Fruit fly (Drosophila melanogaster) whole organism, pupa: ENCODE measurements around the gene CG5500.

Experiments used
- CG10348 ChIP-seq: fragments of 200-800 bp; sonication (Bioruptor generic); IDR thresholded peaks from 2 replicates; pipeline ENCODE4 v1.3.6; 2022; ENCODE audit warnings: missing biosample characterization, missing genetic modification characterization
- CG12605 ChIP-seq: fragments of 200-800 bp; sonication (Bioruptor generic); IDR thresholded peaks from 2 replicates; pipeline ENCODE4 v1.3.6; 2022; ENCODE audit warnings: missing biosample characterization, missing genetic modification characterization
- CG13204 ChIP-seq: fragments of 200-800 bp; sonication (Bioruptor generic); optimal IDR thresholded peaks from 2 replicates; lab custom pipeline; 2018; ENCODE audit warnings: missing biosample characterization, mild to moderate bottlenecking, missing genetic modification characterization, moderate library complexity
- CG14655 ChIP-seq: fragments of 200-800 bp; sonication (Bioruptor generic); optimal IDR thresholded peaks from 3 replicates; lab custom pipeline; 2017; ENCODE audit warnings: mild to moderate bottlenecking, missing biosample characterization, missing genetic modification reagents, missing genetic modification characterization
- CG15710 ChIP-seq: fragments of 200-800 bp; sonication (Bioruptor generic); optimal IDR thresholded peaks from 2 replicates; lab custom pipeline; 2018; ENCODE audit warnings: missing biosample characterization, mild to moderate bottlenecking, missing genetic modification characterization, moderate library complexity
- CG17806 ChIP-seq: fragments of 200-800 bp; sonication (Bioruptor generic); optimal IDR thresholded peaks from 2 replicates; lab custom pipeline; 2018; ENCODE audit warnings: missing biosample characterization, mild to moderate bottlenecking, missing genetic modification characterization, moderate library complexity
- CG32121 ChIP-seq: fragments of 200-800 bp; sonication (Bioruptor generic); IDR thresholded peaks from 2 replicates; pipeline ENCODE4 v1.3.6; 2022; ENCODE audit warnings: missing biosample characterization, missing genetic modification characterization
- CG34367 ChIP-seq: fragments of 200-800 bp; sonication (Bioruptor generic); optimal IDR thresholded peaks from 2 replicates; lab custom pipeline; 2018; ENCODE audit warnings: missing biosample characterization, mild to moderate bottlenecking, missing genetic modification characterization
- CG4496 ChIP-seq: fragments of 200-800 bp; sonication (Bioruptor generic); IDR thresholded peaks from 3 replicates; pipeline ENCODE4 v1.3.6; 2022; ENCODE audit warnings: missing biosample characterization, missing genetic modification characterization
- CG8159 ChIP-seq: fragments of 200-800 bp; sonication (Bioruptor generic); optimal IDR thresholded peaks from 3 replicates; lab custom pipeline; 2018; ENCODE audit warnings: missing biosample characterization, mild to moderate bottlenecking, missing genetic modification characterization, moderate library complexity
- CG8301 ChIP-seq: fragments of 200-800 bp; sonication (Bioruptor generic); optimal IDR thresholded peaks from 2 replicates; lab custom pipeline; 2018; ENCODE audit warnings: missing biosample characterization, mild to moderate bottlenecking, missing genetic modification characterization
- CG9948 ChIP-seq: fragments of 200-800 bp; sonication (Bioruptor generic); optimal IDR thresholded peaks from 2 replicates; lab custom pipeline; 2018; ENCODE audit warnings: missing biosample characterization, mild to moderate bottlenecking, missing genetic modification characterization, moderate library complexity
- D1 ChIP-seq: fragments of 200-800 bp; sonication (Bioruptor generic); optimal IDR thresholded peaks from 2 replicates; lab custom pipeline; 2018; ENCODE audit warnings: missing biosample characterization, mild to moderate bottlenecking, missing genetic modification characterization, moderate library complexity
- EcR ChIP-seq: fragments of 200-800 bp; sonication (Bioruptor generic); optimal IDR thresholded peaks from 3 replicates; lab custom pipeline; 2019; ENCODE audit warnings: missing biosample characterization, missing genetic modification characterization, mild to moderate bottlenecking, moderate library complexity, missing genetic modification reagents
- Ets98B ChIP-seq: fragments of 200-800 bp; sonication (Bioruptor generic); IDR thresholded peaks from 2 replicates; pipeline ENCODE4 v1.3.6; 2022; ENCODE audit warnings: missing biosample characterization, missing genetic modification characterization
- Pif1A ChIP-seq: fragments of 200-800 bp; sonication (Bioruptor generic); optimal IDR thresholded peaks from 3 replicates; lab custom pipeline; 2016; ENCODE audit warnings: missing biosample characterization, missing genetic modification characterization
- Pif1B ChIP-seq: fragments of 200-800 bp; sonication (Bioruptor generic); optimal IDR thresholded peaks from 3 replicates; lab custom pipeline; 2016; ENCODE audit warnings: missing biosample characterization, missing genetic modification characterization
- Snoo ChIP-seq: fragments of 200-800 bp; sonication (Bioruptor generic); optimal IDR thresholded peaks from 3 replicates; lab custom pipeline; 2017; ENCODE audit warnings: missing biosample characterization, mild to moderate bottlenecking, missing genetic modification characterization, inconsistent platforms
- fd96Ca ChIP-seq: fragments of 200-800 bp; sonication (Bioruptor generic); IDR thresholded peaks from 3 replicates; pipeline ENCODE4 v1.3.6; 2022; ENCODE audit warnings: missing biosample characterization, missing genetic modification characterization
- gl ChIP-seq: fragments of 200-800 bp; sonication (Bioruptor generic); optimal IDR thresholded peaks from 2 replicates; lab custom pipeline; 2018; ENCODE audit warnings: missing biosample characterization, mild to moderate bottlenecking, missing genetic modification characterization
- rn ChIP-seq: fragments of 200-800 bp; sonication (Bioruptor generic); IDR thresholded peaks from 2 replicates; pipeline ENCODE4 v1.3.6; 2022; ENCODE audit warnings: missing biosample characterization, missing genetic modification characterization

CG5500 gene

DNA sequence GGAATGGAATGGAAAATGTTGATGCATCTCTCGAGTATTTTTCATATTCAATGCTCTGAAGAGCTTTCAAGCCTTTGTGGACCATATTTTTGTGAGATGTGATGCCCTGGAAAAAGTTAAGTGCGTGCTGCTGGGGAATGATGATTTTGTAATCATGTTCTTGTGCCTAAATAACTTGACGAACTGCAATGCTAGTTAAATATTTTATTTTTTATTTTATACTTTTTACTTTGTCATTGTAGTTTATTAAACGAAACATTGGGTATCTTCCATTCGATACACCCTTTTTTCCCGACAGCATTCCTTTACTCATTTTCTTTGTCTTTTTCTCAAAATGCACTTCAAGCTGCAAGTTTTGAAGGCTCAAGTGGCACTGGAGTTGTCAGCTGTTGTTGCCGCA is 23.6 kb downstream of the CG5500 start:
- peak; percentile 36 for TF ChIP-seq CG15710 (tag; lab: Kevin White, UChicago)
- TF ChIP-seq CG32121 (GFP tag; lab: Robert Waterston, UW) = 0 out of 2 replicates have a peak, but pooled peaks have one; percentile 48
- no peak for TF ChIP-seq D1
- TF ChIP-seq CG8159 (tag; lab: Kevin White, UChicago) = peak; percentile 47
- peak; percentile 37 for TF ChIP-seq CG8301 (tag; lab: Kevin White, UChicago)
- no peak for TF ChIP-seq CG13204 (GFP tag; lab: Kevin White, UChicago)
- TF ChIP-seq Snoo (tag; lab: Kevin White, UChicago) = no peak
- peak; percentile 20 for TF ChIP-seq CG9948 (tag; lab: Kevin White, UChicago)
- no peak for TF ChIP-seq EcR
- TF ChIP-seq Ets98B (GFP tag; lab: Robert Waterston, UW) = peak; percentile 68
- peak; percentile 0 for TF ChIP-seq CG34367 (tag; lab: Kevin White, UChicago)
- peak; percentile 73 for TF ChIP-seq CG4496 (GFP tag; lab: Robert Waterston, UW)
- TF ChIP-seq CG10348 (GFP tag; lab: Robert Waterston, UW) = no peak
- TF ChIP-seq rn = 0 out of 2 replicates have a peak, but pooled peaks have one; percentile 3
- TF ChIP-seq CG12605 (GFP tag; lab: Robert Waterston, UW) = 0 out of 2 replicates have a peak, but pooled peaks have one; percentile 36
- TF ChIP-seq CG14655 (GFP tag; lab: Kevin White, UChicago) = peak; percentile 48
- no peak for TF ChIP-seq gl
- peak; percentile 42 for TF ChIP-seq CG17806 (tag; lab: Kevin White, UChicago)
- no peak for TF ChIP-seq fd96Ca
- peak; percentile 58 for TF ChIP-seq Pif1A (GFP tag; lab: Kevin White, UChicago)
- TF ChIP-seq Pif1B = peak; percentile 55

DNA sequence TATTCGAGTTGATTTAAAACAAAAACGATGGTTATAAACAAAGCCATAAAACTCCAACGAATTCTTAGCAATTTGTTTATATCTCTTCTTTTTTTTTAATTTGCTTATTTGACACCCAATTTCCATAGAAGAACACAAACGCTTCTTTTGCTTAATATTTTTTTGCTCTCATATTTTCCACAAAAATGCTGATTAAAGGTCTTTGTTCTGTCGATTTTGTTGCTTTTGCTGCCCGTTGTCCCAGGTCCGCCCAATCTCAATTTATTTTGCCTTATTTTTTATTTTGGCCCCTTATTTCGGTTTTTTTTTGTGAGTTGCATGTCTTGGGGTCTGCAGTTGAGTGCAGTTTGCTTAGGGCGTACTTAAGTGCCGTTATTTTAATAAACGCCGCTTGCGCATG is 29.6 kb downstream of the CG5500 start:
- TF ChIP-seq EcR (no peak), fd96Ca (no peak), gl (no peak)

DNA sequence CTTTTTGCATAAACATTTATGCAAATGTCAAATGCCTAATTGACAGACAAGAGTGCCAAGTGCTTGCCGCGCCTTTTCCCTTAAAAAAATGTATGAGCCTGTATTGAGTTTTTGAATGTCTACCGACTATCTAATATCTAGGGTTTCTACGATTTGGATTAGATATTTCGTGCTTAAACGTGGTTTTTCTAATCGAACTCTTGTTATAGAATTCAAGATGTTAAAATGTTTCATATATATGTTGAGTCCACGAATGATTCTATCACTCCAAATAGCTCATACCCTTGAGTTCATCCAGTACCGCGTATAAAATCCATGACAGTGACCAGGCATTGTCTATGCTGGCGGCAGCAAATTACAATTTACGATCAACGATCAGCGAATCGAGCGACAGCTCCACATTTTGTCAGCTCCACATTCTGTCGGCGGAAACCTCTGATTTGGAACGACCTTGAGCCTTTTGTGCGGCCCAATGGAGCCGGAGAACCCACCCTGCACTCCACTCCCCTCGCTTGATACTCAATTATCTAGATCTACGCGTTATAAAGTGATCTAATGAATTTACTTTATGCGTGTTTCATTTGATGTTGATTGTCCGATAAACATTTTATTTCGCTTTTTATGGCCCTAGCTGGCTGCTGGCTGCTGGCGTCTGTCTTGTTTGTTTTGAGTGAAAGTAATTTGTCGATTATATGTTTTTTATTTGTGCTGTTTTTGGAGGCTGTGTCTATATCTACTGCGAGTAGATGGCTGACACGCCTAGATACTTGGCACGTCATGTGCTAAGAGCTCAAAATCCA is 30.5 kb downstream of the CG5500 start:
- TF ChIP-seq CG32121 (GFP tag; lab: Robert Waterston, UW) (0 out of 2 replicates have a peak, but pooled peaks have one; percentile 13), fd96Ca (peak; percentile 39; the same call in 1 of the 3 replicates), CG14655 (GFP tag; lab: Kevin White, UChicago) (no peak), Snoo (tag; lab: Kevin White, UChicago) (no peak), CG4496 (GFP tag; lab: Robert Waterston, UW) (peak; percentile 16; the same call in 1 of the 3 replicates)

DNA sequence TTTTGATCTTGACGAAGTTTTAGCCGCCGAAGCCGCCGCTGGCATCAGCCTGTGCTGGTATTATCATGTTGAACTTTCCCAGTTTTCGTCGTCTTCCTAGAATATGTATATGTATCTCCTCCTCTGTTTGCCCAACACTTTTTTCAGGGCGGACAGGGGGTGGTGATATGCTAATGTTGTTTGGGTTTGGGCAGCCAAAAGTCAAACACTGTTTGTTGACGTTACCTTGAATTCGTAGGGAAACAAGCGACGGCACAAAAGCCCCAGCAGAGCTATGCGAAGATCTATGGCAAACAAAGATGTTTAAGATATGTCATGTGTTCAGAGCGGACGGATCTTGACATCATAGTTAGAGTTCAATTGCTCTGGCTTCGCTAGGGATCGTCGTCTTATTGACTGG is 32.3 kb downstream of the CG5500 start:
- no peak for TF ChIP-seq CG4496 (GFP tag; lab: Robert Waterston, UW)
- no peak for TF ChIP-seq CG8301 (tag; lab: Kevin White, UChicago)
- TF ChIP-seq CG10348 (GFP tag; lab: Robert Waterston, UW) = no peak
- TF ChIP-seq fd96Ca = no peak
- no peak for TF ChIP-seq Pif1B
- TF ChIP-seq Snoo (tag; lab: Kevin White, UChicago) = no peak
- TF ChIP-seq CG34367 (tag; lab: Kevin White, UChicago) = no peak
- TF ChIP-seq CG32121 (GFP tag; lab: Robert Waterston, UW) = no peak
- no peak for TF ChIP-seq gl

DNA sequence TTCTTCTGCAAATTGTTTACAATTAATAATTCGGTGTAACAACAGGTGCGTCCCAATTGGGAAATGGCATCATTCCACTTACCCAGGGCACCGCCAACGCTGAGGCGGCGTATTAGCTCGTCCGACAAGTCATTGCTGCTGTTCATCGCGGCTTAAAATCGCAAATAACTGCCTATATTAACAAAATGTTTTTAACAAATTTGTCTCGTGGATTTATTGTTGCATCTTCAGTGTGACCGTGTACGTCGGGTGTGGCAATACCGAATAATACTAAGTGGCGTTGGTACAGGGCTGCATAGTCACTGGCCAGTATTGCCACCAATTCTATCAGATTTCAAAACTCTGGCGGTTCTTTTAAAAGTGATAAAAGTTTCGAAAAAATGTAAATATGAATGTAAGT is 36.2 kb downstream of the CG5500 start, which contains the start of gene Ets97D:
Ets97D (minus strand) TSS at position 272 of the 400 bp plus-strand sequence.
- TF ChIP-seq gl (no peak), CG12605 (GFP tag; lab: Robert Waterston, UW) (0 out of 2 replicates have a peak, but pooled peaks have one; percentile 25)

DNA sequence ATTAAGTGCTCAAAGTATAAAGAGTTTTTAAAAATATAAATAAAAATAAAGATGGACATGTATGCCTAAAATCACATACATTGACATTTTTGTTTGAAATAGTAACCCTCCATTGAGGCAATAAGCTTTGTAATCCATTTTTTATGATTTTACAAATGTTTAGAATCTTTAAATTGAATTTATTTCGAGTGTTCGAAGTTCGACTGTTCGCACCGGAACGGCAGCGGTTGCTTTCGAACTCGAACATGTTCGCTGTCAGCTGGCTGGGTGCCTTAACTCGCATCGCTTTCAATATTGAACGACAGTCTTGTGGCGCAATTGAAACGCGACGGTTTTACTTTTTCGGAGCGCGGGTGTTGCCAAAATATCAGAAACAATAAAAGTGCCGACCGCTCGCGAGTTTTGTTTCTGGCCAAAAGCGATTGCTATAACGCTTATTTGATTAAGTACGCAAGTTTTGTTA is 39.1 kb downstream of the CG5500 start, which contains the start of gene CG46339:
CG46339 (plus strand) TSS at position 299 of the 463 bp plus-strand sequence.
- no peak for TF ChIP-seq CG14655 (GFP tag; lab: Kevin White, UChicago)
- TF ChIP-seq CG4496 (GFP tag; lab: Robert Waterston, UW) = peak; percentile 78
- TF ChIP-seq rn = no peak
- peak; percentile 52 for TF ChIP-seq CG17806 (tag; lab: Kevin White, UChicago)
- TF ChIP-seq CG15710 (tag; lab: Kevin White, UChicago) = no peak
- TF ChIP-seq gl = peak; percentile 9
- peak; percentile 36 for TF ChIP-seq CG9948 (tag; lab: Kevin White, UChicago)
- TF ChIP-seq CG8301 (tag; lab: Kevin White, UChicago) = peak; percentile 58
- peak; percentile 73 for TF ChIP-seq CG12605 (GFP tag; lab: Robert Waterston, UW)
- TF ChIP-seq Snoo (tag; lab: Kevin White, UChicago) = peak; percentile 16
- no peak for TF ChIP-seq CG10348 (GFP tag; lab: Robert Waterston, UW)
- TF ChIP-seq Pif1B = peak; percentile 23
- TF ChIP-seq CG13204 (GFP tag; lab: Kevin White, UChicago) = peak; percentile 57
- peak; percentile 61 for TF ChIP-seq D1
- peak; percentile 31 for TF ChIP-seq CG8159 (tag; lab: Kevin White, UChicago)
- peak; percentile 59; the same call in 1 of the 2 replicates for TF ChIP-seq CG32121 (GFP tag; lab: Robert Waterston, UW)
- no peak for TF ChIP-seq CG34367 (tag; lab: Kevin White, UChicago)
- peak; percentile 86 for TF ChIP-seq Ets98B (GFP tag; lab: Robert Waterston, UW)
- no peak for TF ChIP-seq EcR
